Fruit fly (Drosophila melanogaster) whole organism, larva: ENCODE measurements around the gene peng.

Experiments used
- noc ChIP-seq: fragments of 200-800 bp; sonication (Bioruptor generic); optimal IDR thresholded peaks from 3 replicates; lab custom pipeline; 2019; ENCODE audit warnings: missing biosample characterization, mild to moderate bottlenecking, missing genetic modification characterization, moderate library complexity

The peng gene

dm6 chrX:21349800-21350309 lies at the start of gene peng, which contains the start of gene sol:
TSS of gene peng (minus strand) at chrX:21349843.
TSS of gene sol (plus strand) at chrX:21350280.
- peak; percentile 67 for TF ChIP-seq noc (tag; lab: Kevin White, UChicago)

dm6 chrX:21396860-21397459 lies 47.3 kb upstream of the peng start, which contains the start of gene lcs:
TSS of gene lcs (minus strand) at chrX:21397316.
- no peak for TF ChIP-seq noc (tag; lab: Kevin White, UChicago)

dm6 chrX:21388734-21389133 lies 39.1 kb upstream of the peng start, which contains the start of gene mst:
TSS of gene mst (plus strand) at chrX:21388977.
- TF ChIP-seq noc (tag; lab: Kevin White, UChicago), result no peak

- no peak for TF ChIP-seq noc (tag; lab: Kevin White, UChicago)
These were observed 38.1 kb upstream of the peng start, which contains the start of gene Ddx56 for dm6 chrX:21387695-21388094. TSS of gene Ddx56 (minus strand) at chrX:21387946.

dm6 chrX:21378344-21378882 lies 28.8 kb upstream of the peng start:
- no peak for TF ChIP-seq noc (tag; lab: Kevin White, UChicago)

- peak; percentile 75 for TF ChIP-seq noc (tag; lab: Kevin White, UChicago)
These were observed 26.0 kb upstream of the peng start for dm6 chrX:21375595-21376047.

dm6 chrX:21373659-21374426 lies 24.2 kb upstream of the peng start, which contains the start of gene slgA:
TSS of gene slgA (plus strand) at chrX:21374002.
- TF ChIP-seq noc (tag; lab: Kevin White, UChicago), result no peak

- no peak for TF ChIP-seq noc (tag; lab: Kevin White, UChicago)
These were observed 19.7 kb upstream of the peng start for dm6 chrX:21369149-21369988.

- TF ChIP-seq noc (tag; lab: Kevin White, UChicago), result no peak
These were observed 18.8 kb upstream of the peng start for dm6 chrX:21368410-21368918.

- peak; percentile 99 for TF ChIP-seq noc (tag; lab: Kevin White, UChicago)
These were observed 17.9 kb upstream of the peng start for dm6 chrX:21367363-21368072.

dm6 chrX:21366311-21366990 lies 16.8 kb upstream of the peng start:
- TF ChIP-seq noc (tag; lab: Kevin White, UChicago), result peak; percentile 95

dm6 chrX:21365421-21365820 lies 15.8 kb upstream of the peng start:
- no peak for TF ChIP-seq noc (tag; lab: Kevin White, UChicago)

dm6 chrX:21362878-21363277 lies 13.2 kb upstream of the peng start, which contains the start of the genes bbx and waw:
TSS of gene bbx (plus strand) at chrX:21363028.
TSS of gene waw (plus strand) at chrX:21363028.
- no peak for TF ChIP-seq noc (tag; lab: Kevin White, UChicago)
